Fruit fly (Drosophila melanogaster): ENCODE data around the gene CG7191.

Gene CG7191

DNA sequence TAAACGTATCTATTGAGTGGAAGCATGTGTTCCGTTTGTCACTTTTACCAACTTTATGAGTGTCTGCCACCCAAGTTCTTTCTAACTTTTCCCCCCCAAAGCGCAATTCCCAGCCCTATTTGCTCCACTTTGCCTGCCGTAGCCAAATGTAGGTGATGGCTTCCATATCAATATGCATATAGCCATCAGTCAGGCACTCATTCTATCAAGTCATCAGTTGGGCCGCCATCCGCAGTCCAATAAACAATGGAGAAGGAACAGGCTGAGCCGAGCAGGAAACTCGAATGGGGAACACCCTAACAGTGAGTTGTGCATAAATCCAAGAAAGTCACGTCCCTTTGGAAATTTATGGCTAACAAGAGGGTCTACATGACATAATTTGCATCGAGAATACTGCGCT is 40.1 kb downstream of the CG7191 start:
- TF ChIP-seq CG8478 (optimal IDR thresholded peaks at IDR 0.05) (no peak), CTCF (optimal IDR thresholded peaks at IDR 0.05) (no peak)

DNA sequence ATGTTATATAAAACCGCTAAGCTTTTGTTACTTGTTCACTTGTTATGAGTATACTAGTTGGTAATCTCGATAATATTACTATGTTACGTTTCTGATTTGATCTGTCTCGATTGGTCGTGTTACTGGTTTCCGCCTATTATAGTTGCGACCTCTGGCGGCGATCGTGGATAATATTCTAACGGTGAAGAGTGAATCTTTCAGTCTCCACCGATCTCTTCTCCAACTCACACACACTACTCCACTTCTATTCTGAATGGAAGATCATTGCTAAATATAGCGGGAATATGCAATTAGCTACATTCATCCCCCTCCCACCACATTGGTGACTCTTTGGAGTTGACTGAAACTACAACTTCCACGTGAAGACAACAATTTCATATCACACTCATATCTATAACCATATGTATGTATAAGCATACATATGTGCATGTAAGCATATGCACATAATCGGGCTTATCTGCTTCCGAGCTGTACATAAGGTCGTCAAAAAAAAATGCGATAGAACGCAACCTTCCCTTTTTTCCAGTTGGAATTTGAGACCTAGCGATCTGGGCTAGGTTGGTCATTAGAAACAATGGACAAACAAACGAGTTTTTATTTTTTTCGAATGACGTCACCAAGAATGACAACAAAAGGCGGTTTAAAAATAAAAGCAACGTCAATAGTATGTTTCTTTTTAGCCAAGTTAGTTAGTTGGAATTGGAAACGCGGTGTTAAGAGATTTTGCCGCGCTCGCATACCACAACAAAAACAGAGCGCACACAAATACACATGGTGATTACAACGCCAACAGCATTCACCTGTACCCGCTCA is 41.7 kb downstream of the CG7191 start:
- TF ChIP-seq CTCF (optimal IDR thresholded peaks at IDR 0.05) = peak; percentile 73 to 76
- no peak for TF ChIP-seq CG8478 (optimal IDR thresholded peaks at IDR 0.05)

DNA sequence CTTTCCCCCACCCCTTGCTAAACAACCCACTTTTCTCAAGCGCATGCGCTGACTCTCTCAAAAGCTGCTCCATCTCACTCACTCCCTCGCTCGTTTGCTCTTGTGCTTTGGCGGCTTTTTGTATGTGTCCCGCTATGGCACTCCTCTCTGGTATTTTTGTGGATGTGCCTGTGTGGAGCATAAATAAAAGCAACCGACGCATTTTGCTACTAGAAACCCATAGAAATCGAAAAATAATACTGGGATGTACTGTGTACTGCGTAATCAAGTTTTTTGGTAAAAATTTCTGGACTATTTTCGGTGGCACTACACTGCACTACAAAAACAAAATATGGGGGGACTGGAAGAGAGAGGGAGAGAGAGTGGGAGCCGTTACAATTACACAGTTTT is 42.3 kb downstream of the CG7191 start:
- no peak for TF ChIP-seq CTCF (optimal IDR thresholded peaks at IDR 0.05)
- TF ChIP-seq CG8478 (optimal IDR thresholded peaks at IDR 0.05) = no peak

DNA sequence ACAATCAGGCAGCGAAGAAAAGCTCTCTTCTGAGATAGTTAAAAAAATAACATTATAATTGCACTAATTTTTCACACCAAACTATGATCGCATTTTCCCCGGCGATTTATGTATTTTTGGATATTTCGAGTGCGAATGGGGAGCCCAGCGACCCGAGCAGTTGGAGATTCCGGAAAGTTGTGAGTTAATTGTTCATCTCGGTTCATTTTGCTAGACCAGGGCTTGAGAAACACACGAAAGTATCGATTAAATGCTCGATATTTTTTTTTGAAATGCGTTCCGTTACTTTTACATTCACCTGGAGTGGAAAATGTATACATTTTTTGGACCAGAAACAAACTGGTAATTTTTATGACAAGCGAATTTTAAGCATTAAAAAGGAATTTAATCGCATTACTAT is 43.1 kb downstream of the CG7191 start, which contains the start of gene Cdc14:
Gene Cdc14 (minus strand): TSS at position 185 of the 400 bp plus-strand sequence.
- TF ChIP-seq CG8478 (optimal IDR thresholded peaks at IDR 0.05) (no peak), CTCF (optimal IDR thresholded peaks at IDR 0.05) (peak in 1 of 2 experiments; percentile 1)

DNA sequence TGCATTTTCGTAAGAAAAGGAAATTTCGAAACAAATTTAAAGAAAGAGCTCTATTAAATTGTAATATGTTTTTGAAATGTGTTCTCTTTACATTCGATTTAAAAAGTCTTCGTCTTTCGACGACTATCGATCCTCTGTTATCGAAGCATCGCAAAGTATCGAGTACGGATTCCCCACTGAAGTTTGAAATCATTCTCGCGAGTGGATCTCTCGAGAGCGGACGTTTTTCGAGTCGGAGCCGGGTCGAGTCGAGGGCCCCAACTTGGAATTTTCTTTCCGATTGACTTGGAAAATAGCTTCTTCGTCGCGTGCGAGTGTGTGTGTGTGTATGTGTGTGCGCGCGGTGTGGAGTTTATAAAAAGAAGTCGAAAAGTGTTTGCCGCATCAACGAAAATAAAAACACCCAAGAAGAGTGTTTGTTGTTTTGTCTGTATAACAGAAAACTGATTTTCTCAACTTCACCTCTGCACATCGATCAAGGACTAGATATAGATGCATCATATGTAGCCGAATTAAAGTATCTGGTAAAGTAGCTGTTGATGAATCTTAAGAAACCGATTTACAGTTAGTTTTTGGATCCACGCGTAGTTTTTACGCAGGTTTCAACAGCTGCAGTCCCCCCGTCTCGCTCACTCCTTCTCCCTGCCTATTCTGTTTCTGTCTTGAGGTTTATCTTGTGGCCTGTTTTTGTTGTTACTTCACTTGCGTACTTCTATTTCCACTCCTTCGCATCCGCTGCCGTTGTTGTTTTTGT is 44.0 kb downstream of the CG7191 start, which contains the start of gene LanB1:
Gene LanB1 (plus strand): TSS at position 190 of the 754 bp plus-strand sequence.
- TF ChIP-seq CTCF (optimal IDR thresholded peaks at IDR 0.05) (no peak), CG8478 (optimal IDR thresholded peaks at IDR 0.05) (no peak)

DNA sequence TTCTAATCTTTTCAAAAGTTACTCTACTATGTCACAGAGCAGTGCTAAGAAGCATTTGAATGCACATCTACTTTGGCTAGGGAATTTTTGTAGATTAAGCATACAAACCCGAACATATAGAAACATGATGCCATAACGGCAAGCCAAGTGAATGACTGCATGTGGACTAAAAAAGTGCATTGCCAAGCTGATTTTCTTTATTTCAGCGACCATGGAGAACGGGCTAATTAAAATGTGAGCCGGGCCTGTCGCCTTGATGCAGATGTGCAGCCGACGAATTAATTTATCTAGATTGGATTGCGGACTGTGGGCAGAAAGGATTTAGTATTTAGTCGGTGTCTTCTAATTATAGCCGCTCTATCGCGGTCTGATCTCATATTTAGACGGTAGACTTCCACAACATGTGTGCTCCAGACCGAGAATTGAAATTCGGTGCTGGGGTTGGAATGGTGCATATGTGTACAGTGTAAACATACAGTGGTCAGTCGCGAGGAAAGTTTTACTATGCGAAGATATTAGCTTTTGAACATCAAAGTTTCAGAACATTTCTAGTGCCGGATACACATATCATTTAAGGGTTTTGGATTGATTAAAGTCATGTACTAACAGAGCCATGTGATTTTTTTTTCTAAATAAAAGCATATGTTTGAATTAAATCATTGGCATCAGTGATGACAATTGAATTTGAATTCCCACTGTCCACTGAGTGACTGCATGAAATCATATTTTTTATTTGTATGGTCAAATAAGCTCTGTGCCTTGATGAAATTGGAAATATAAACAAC is 45.3 kb downstream of the CG7191 start:
- TF ChIP-seq CTCF (optimal IDR thresholded peaks at IDR 0.05) = no peak
- TF ChIP-seq CG8478 (optimal IDR thresholded peaks at IDR 0.05) = no peak

DNA sequence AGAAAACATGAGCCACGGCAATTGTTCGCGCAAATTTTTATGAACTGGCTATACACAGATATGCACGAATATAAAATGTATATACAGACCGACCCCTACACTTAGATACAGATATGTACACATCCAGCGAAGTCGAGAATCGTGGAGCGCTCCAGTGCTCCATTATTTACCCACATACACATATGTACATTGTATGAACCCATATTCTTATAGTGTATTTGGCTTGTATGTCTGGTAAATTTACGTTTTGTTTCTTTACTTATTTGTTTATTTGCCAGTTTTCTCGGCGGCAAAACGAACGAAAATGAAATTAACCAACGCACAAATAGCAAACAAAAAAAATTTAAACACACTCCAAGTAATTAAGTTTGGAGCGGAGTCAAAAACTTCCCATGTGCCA is 45.9 kb downstream of the CG7191 start:
- TF ChIP-seq CG8478 (optimal IDR thresholded peaks at IDR 0.05) (no peak), CTCF (optimal IDR thresholded peaks at IDR 0.05) (no peak)

DNA sequence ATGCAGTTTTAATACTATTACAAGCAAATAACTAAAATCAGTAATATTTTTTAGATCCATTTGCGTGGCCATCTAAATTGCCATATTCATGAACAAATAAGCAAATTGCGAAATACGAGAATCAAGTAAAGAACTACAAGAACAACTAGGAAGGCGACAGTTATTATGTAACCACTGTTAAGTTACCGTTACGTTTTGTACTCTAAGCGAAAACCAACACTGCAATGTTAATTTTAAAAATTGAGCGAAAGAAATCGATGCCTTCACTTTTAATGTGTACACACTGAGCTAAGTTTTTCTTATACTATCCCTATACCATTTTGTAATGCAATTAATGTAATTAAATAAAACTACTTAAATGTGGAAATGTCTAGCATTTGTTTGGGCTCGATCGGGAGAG is 53.0 kb downstream of the CG7191 start:
- TF ChIP-seq CTCF (optimal IDR thresholded peaks at IDR 0.05) (no peak), CG8478 (optimal IDR thresholded peaks at IDR 0.05) (no peak)

DNA sequence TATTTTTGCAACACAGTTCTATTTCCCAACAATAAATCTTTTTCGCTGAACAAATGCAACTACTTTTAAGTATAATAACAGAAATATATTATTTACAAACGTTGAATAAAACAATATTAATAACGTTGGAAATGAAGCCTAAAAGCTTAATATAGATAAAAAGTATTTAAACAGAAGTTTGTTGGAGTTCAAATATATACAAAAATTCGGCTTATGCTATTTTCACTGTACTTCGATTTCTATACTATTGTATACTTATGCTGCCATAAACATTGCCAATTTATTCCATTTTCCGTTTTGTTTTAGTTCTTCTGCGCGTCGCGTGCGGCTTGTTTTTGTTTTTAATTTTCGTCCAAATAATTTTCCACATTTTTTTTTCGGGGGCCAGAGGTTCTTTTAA is 53.4 kb downstream of the CG7191 start, which contains the start of gene CG7115:
Gene CG7115 (plus strand): TSS at position 301 of the 400 bp plus-strand sequence.
- TF ChIP-seq CG8478 (optimal IDR thresholded peaks at IDR 0.05) (no peak), CTCF (optimal IDR thresholded peaks at IDR 0.05) (no peak)

DNA sequence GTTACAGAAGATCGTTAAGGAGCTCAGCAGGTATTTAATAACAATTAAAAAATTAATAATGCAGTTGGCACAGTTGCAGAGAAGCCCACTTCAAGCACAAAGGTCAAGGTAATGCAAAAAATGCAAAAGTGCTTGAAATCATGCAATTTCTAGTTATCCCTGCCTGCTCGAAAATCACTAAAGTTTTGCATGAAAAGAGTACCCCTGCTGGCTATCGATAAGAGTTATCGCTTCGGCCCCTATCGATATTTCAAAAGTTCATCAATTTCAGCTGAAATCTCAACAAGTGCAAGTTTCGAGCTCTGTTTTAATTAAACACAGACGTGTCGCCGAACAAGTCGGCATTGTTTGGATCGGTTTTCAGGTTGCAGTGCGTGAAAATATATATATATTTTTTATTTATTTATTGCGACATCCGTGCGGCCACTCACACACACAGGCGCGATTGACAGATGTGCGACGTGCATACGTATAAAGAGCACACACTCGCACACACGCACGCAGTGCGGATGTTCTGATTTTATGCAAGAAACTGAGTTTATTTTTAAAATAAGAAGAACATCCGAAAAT is 53.9 kb downstream of the CG7191 start:
- no peak for TF ChIP-seq CG8478 (optimal IDR thresholded peaks at IDR 0.05)
- TF ChIP-seq CTCF (optimal IDR thresholded peaks at IDR 0.05) = no peak

Measured in S2 (cell line).